Worm (Caenorhabditis elegans) whole organism, late embryonic: Measurements from ENCODE around the gene nac-2.

ENCODE experiments used
- F13H6.1 ChIP-seq: sonication (generic microtip); optimal IDR thresholded peaks from 2 replicates; lab custom pipeline; 2016; ENCODE audit warnings: missing genetic modification characterization, missing compliant biosample characterization
- K09A11.1 ChIP-seq: sonication (generic microtip); optimal IDR thresholded peaks from 2 replicates; lab custom pipeline; 2017; ENCODE audit warnings: antibody characterized with exemption, mild to moderate bottlenecking, missing genetic modification characterization, missing compliant biosample characterization; ENCODE audit not compliant: insufficient read depth
- Y22D7AL.16 ChIP-seq: sonication (generic microtip); optimal IDR thresholded peaks from 2 replicates; lab custom pipeline; 2016; ENCODE audit warnings: missing genetic modification characterization, missing compliant biosample characterization
- ama-1 ChIP-seq: fragments of 150-350 bp; optimal IDR thresholded peaks from 2 replicates; lab custom pipeline; 2014
- ceh-18 ChIP-seq: sonication (generic microtip); optimal IDR thresholded peaks from 2 replicates; lab custom pipeline; 2016; ENCODE audit warnings: missing genetic modification characterization, missing compliant biosample characterization
- ceh-2 ChIP-seq: sonication (generic microtip); optimal IDR thresholded peaks from 2 replicates; lab custom pipeline; 2016; ENCODE audit warnings: missing genotype, missing genetic modification characterization, missing compliant biosample characterization
- ceh-30 ChIP-seq: fragments of 150-350 bp; optimal IDR thresholded peaks from 2 replicates; lab custom pipeline; 2014; ENCODE audit warnings: missing biosample characterization, missing genetic modification characterization
- ceh-34 ChIP-seq: sonication (generic microtip); optimal IDR thresholded peaks from 2 replicates; lab custom pipeline; 2016; ENCODE audit warnings: mild to moderate bottlenecking, missing genetic modification characterization, missing compliant biosample characterization
- ceh-45 ChIP-seq: fragments of 200-800 bp; sonication (Bioruptor generic); IDR thresholded peaks from 2 replicates; pipeline ENCODE4 v1.3.6; 2022; ENCODE audit warnings: missing genetic modification reagents, missing genetic modification characterization, missing compliant biosample characterization
- ceh-9 ChIP-seq: sonication (generic microtip); optimal IDR thresholded peaks from 2 replicates; lab custom pipeline; 2016; ENCODE audit warnings: mild to moderate bottlenecking, missing genetic modification characterization, inconsistent platforms, missing compliant biosample characterization
- elt-2 ChIP-seq: sonication (generic microtip); optimal IDR thresholded peaks from 2 replicates; lab custom pipeline; 2016; ENCODE audit warnings: missing genetic modification reagents, missing genetic modification characterization, missing compliant biosample characterization
- ets-4 ChIP-seq: sonication (generic microtip); optimal IDR thresholded peaks from 2 replicates; lab custom pipeline; 2016; ENCODE audit warnings: missing genetic modification characterization, missing compliant biosample characterization
- fkh-6 ChIP-seq: sonication (generic microtip); optimal IDR thresholded peaks from 2 replicates; lab custom pipeline; 2016; ENCODE audit warnings: missing genetic modification characterization, missing compliant biosample characterization
- hlh-15 ChIP-seq: sonication (generic microtip); optimal IDR thresholded peaks from 2 replicates; lab custom pipeline; 2016; ENCODE audit warnings: missing genetic modification characterization, missing compliant biosample characterization
- hlh-30 ChIP-seq: sonication (generic microtip); optimal IDR thresholded peaks from 2 replicates; lab custom pipeline; 2017; ENCODE audit warnings: antibody characterized with exemption, missing genetic modification characterization, missing compliant biosample characterization; ENCODE audit not compliant: insufficient read depth
- hlh-8 ChIP-seq: sonication (generic microtip); optimal IDR thresholded peaks from 2 replicates; lab custom pipeline; 2016; ENCODE audit warnings: missing genotype, missing genetic modification characterization, missing compliant biosample characterization
- lim-6 ChIP-seq: sonication (generic microtip); optimal IDR thresholded peaks from 2 replicates; lab custom pipeline; 2016; ENCODE audit warnings: missing genetic modification characterization, missing compliant biosample characterization
- lin-11 ChIP-seq: fragments of 200-800 bp; sonication (Bioruptor generic); optimal IDR thresholded peaks from 2 replicates; lab custom pipeline; 2018; ENCODE audit warnings: mild to moderate bottlenecking, missing genetic modification characterization, missing compliant biosample characterization
- madf-2 ChIP-seq: sonication (generic microtip); optimal IDR thresholded peaks from 2 replicates; lab custom pipeline; 2017; ENCODE audit warnings: missing genetic modification characterization, missing compliant biosample characterization
- mec-3 ChIP-seq: sonication (generic microtip); optimal IDR thresholded peaks from 2 replicates; lab custom pipeline; 2016; ENCODE audit warnings: borderline replicate concordance, missing genetic modification characterization, missing compliant biosample characterization
- nfya-1 ChIP-seq: sonication (generic microtip); optimal IDR thresholded peaks from 2 replicates; lab custom pipeline; 2017; ENCODE audit warnings: missing genetic modification characterization, mild to moderate bottlenecking, missing compliant biosample characterization, antibody characterized with exemption, moderate library complexity
- nhr-11 ChIP-seq: fragments of 150-350 bp; optimal IDR thresholded peaks from 2 replicates; lab custom pipeline; 2014; ENCODE audit warnings: missing biosample characterization, missing genetic modification characterization
- npax-4 ChIP-seq: sonication (generic microtip); optimal IDR thresholded peaks from 2 replicates; lab custom pipeline; 2016; ENCODE audit warnings: missing genetic modification characterization, missing compliant biosample characterization
- odd-2 ChIP-seq: sonication (generic microtip); optimal IDR thresholded peaks from 2 replicates; lab custom pipeline; 2017; ENCODE audit warnings: antibody characterized with exemption, mild to moderate bottlenecking, missing genetic modification characterization, missing compliant biosample characterization
- pat-9 ChIP-seq: fragments of 200-800 bp; sonication (Bioruptor generic); optimal IDR thresholded peaks from 2 replicates; lab custom pipeline; 2018; ENCODE audit warnings: mild to moderate bottlenecking, missing genetic modification characterization, moderate library complexity, missing compliant biosample characterization
- pax-1 ChIP-seq: fragments of 150-350 bp; optimal IDR thresholded peaks from 2 replicates; lab custom pipeline; 2014; ENCODE audit warnings: missing biosample characterization, missing genetic modification characterization
- pha-4 ChIP-seq: fragments of 150-350 bp; optimal IDR thresholded peaks from 2 replicates; lab custom pipeline; 2018; ENCODE audit warnings: missing biosample characterization, missing genetic modification reagents, missing genetic modification characterization
- pros-1 ChIP-seq: fragments of 150-350 bp; optimal IDR thresholded peaks from 2 replicates; lab custom pipeline; 2014; ENCODE audit warnings: missing biosample characterization, missing genetic modification reagents, missing genetic modification characterization
- rnt-1 ChIP-seq: sonication (generic microtip); optimal IDR thresholded peaks from 2 replicates; lab custom pipeline; 2016; ENCODE audit warnings: missing genetic modification characterization, missing compliant biosample characterization
- sox-4 ChIP-seq: sonication (generic microtip); optimal IDR thresholded peaks from 2 replicates; lab custom pipeline; 2017; ENCODE audit warnings: mild to moderate bottlenecking, missing genetic modification characterization, inconsistent platforms, missing compliant biosample characterization
- tbx-2 ChIP-seq: sonication (generic microtip); optimal IDR thresholded peaks from 2 replicates; lab custom pipeline; 2016; ENCODE audit warnings: missing genetic modification characterization, missing compliant biosample characterization
- unc-3 ChIP-seq, 2 experiments: fragments of 200-800 bp in 1 of 2; sonication (Bioruptor generic) in 1 of 2; sonication (generic microtip) in 1 of 2; conservative IDR thresholded peaks in 1 of 2; optimal IDR thresholded peaks in 1 of 2; 2 replicates each; pipeline versions ENCODE4 v1.3.6 to Lab custom; 2016 to 2022; ENCODE audit warnings: missing compliant biosample characterization in 2 of 2, missing genetic modification characterization in 2 of 2, missing genetic modification reagents in 1 of 2
- unc-42 ChIP-seq: sonication (generic microtip); optimal IDR thresholded peaks from 2 replicates; lab custom pipeline; 2016; ENCODE audit warnings: missing genotype, missing genetic modification characterization, missing compliant biosample characterization
- unc-86 ChIP-seq: sonication (generic microtip); optimal IDR thresholded peaks from 2 replicates; lab custom pipeline; 2016; ENCODE audit warnings: missing genetic modification characterization, missing compliant biosample characterization

nac-2 gene

ce11 chrIII:9075539-9075938, 32.4 kb upstream of the nac-2 start, which contains the start of gene F02A9.7:
Gene F02A9.7, minus strand, starts transcription at chrIII:9075639.
- TF ChIP-seq ceh-9 (tag; lab: Kevin White, UChicago): no peak
- TF ChIP-seq odd-2 (tag; lab: Kevin White, UChicago): no peak
- TF ChIP-seq elt-2: no peak
- TF ChIP-seq lim-6 (tag; lab: Kevin White, UChicago): no peak
- TF ChIP-seq unc-86: no peak
- TF ChIP-seq tbx-2 (tag; lab: Kevin White, UChicago): no peak
- TF ChIP-seq ceh-2 (tag; lab: Kevin White, UChicago): no peak
- TF ChIP-seq sox-4 (tag; lab: Kevin White, UChicago): no peak
- TF ChIP-seq Y22D7AL.16 (tag; lab: Kevin White, UChicago): no peak
- no peak for TF ChIP-seq nhr-11 (tag; lab: Kevin White, UChicago)
- no peak for TF ChIP-seq madf-2 (tag; lab: Kevin White, UChicago)
- no peak for TF ChIP-seq pros-1 (tag; lab: Kevin White, UChicago)

- no peak for TF ChIP-seq ceh-30 (tag; lab: Kevin White, UChicago)
- TF ChIP-seq odd-2 (tag; lab: Kevin White, UChicago): no peak
Measured at ce11 chrIII:9072704-9073103, 29.6 kb upstream of the nac-2 start.

ce11 chrIII:9071372-9071771, 28.3 kb upstream of the nac-2 start, which contains the start of gene lin-12:
Gene lin-12, minus strand, starts transcription at chrIII:9071472.
- no peak for TF ChIP-seq ceh-18
- no peak for TF ChIP-seq rnt-1 (tag; lab: Kevin White, UChicago)
- TF ChIP-seq ets-4: no peak
- no peak for TF ChIP-seq lin-11 (tag; lab: Kevin White, UChicago)
- no peak for TF ChIP-seq ceh-34
- TF ChIP-seq hlh-15: no peak
- no peak for TF ChIP-seq pax-1 (tag; lab: Kevin White, UChicago)
- no peak for TF ChIP-seq unc-42 (tag; lab: Kevin White, UChicago)
- TF ChIP-seq fkh-6: no peak
- no peak for TF ChIP-seq nhr-11 (tag; lab: Kevin White, UChicago)
- no peak for TF ChIP-seq pros-1 (tag; lab: Kevin White, UChicago)
- TF ChIP-seq ceh-2 (tag; lab: Kevin White, UChicago): no peak
- TF ChIP-seq npax-4 (tag; lab: Kevin White, UChicago): no peak

ce11 chrIII:9069712-9070111, 26.6 kb upstream of the nac-2 start:
- TF ChIP-seq ceh-18 (no peak), ama-1 (lab: Kevin White, UChicago) (no peak)
- TF ChIP-seq, all 69 proteins: peak for 0

- TF ChIP-seq ceh-18: no peak
- no peak for TF ChIP-seq unc-42 (tag; lab: Kevin White, UChicago)
- no peak for TF ChIP-seq hlh-8 (tag; lab: Kevin White, UChicago)
- no peak for TF ChIP-seq npax-4 (tag; lab: Kevin White, UChicago)
- no peak for TF ChIP-seq lim-6 (tag; lab: Kevin White, UChicago)
- no peak for TF ChIP-seq elt-2
- no peak for TF ChIP-seq nfya-1 (tag; lab: Kevin White, UChicago)
- TF ChIP-seq pat-9 (tag; lab: Kevin White, UChicago): no peak
- TF ChIP-seq ceh-2 (tag; lab: Kevin White, UChicago): no peak
- no peak for TF ChIP-seq unc-86
- TF ChIP-seq nhr-11 (tag; lab: Kevin White, UChicago): no peak
- TF ChIP-seq pax-1 (tag; lab: Kevin White, UChicago): no peak
- TF ChIP-seq K09A11.1 (tag; lab: Kevin White, UChicago): no peak
- no peak for TF ChIP-seq lin-11 (tag; lab: Kevin White, UChicago)
- TF ChIP-seq mec-3 (tag; lab: Kevin White, UChicago): no peak
- no peak for TF ChIP-seq F13H6.1
- TF ChIP-seq ceh-45 (GFP tag; lab: Robert Waterston, UW): no peak
- TF ChIP-seq, all 69 proteins: peak for 0
Measured at ce11 chrIII:9060267-9060666, 17.2 kb upstream of the nac-2 start.

ce11 chrIII:9058959-9059534, 15.9 kb upstream of the nac-2 start, which contains the start of gene gst-1:
Gene gst-1, plus strand, starts transcription at chrIII:9059331.
- TF ChIP-seq pax-1 (tag; lab: Kevin White, UChicago) (no peak), mec-3 (tag; lab: Kevin White, UChicago) (no peak), unc-3 (GFP tag; conservative IDR thresholded peaks at IDR 0.05; lab: Robert Waterston, UW) (no peak), unc-3 (tag; optimal IDR thresholded peaks at IDR 0.05; lab: Kevin White, UChicago) (no peak), ceh-30 (tag; lab: Kevin White, UChicago) (no peak), pha-4 (no peak), hlh-30 (no peak)
